Fruit fly (Drosophila melanogaster): Measurements from ENCODE around the gene CG6569.
A peak's percentile ranks its signal among the peaks of the same experiment; 100 is the strongest.

The CG6569 gene

DNA sequence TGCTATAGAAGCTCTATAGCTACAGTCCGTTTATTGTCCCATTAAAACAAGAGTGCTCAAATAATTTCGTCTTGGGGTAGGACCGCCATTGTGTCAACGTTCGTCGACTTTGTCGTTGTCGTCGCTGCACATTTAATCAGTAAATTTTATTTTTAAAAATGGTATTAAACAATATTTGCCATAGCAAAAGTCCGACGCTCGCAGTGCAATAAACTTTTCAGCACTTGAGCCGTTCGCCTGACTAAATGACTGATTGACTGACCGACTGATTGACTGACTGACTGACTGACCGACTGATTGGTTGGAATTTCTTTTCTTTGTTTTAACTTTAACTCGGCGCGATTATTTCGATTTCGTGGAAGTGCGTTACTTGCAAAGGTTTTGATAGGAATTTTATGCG is 22.2 kb upstream of the CG6569 start:
- TF ChIP-seq Dfd (GFP tag; optimal IDR thresholded peaks at IDR 0.05) (no peak), jim (GFP tag; optimal IDR thresholded peaks at IDR 0.05) (no peak), Mio (GFP tag; optimal IDR thresholded peaks at IDR 0.05) (no peak), dsf (GFP tag; optimal IDR thresholded peaks at IDR 0.05; ENCODE audit: borderline replicate concordance) (no peak), Sp1 (GFP tag; optimal IDR thresholded peaks at IDR 0.05) (no peak), Jra (GFP tag; optimal IDR thresholded peaks at IDR 0.05) (no peak), Rel (GFP tag; optimal IDR thresholded peaks at IDR 0.05) (no peak), Rel (tag; optimal IDR thresholded peaks at IDR 0.05) (peak; percentile 30), HLH106 (tag; optimal IDR thresholded peaks at IDR 0.05) (no peak), fru (GFP tag; optimal IDR thresholded peaks at IDR 0.05) (peak; percentile 10), h (GFP tag; optimal IDR thresholded peaks at IDR 0.05) (peak; percentile 23), Hnf4 (GFP tag; optimal IDR thresholded peaks at IDR 0.05) (no peak), psq (GFP tag; optimal IDR thresholded peaks at IDR 0.05) (no peak), woc (GFP tag; optimal IDR thresholded peaks at IDR 0.05) (no peak), lola (GFP tag; optimal IDR thresholded peaks at IDR 0.05) (no peak), dmrt93B (GFP tag; optimal IDR thresholded peaks at IDR 0.05) (no peak), Myc (optimal IDR thresholded peaks at IDR 0.05) (no peak)

DNA sequence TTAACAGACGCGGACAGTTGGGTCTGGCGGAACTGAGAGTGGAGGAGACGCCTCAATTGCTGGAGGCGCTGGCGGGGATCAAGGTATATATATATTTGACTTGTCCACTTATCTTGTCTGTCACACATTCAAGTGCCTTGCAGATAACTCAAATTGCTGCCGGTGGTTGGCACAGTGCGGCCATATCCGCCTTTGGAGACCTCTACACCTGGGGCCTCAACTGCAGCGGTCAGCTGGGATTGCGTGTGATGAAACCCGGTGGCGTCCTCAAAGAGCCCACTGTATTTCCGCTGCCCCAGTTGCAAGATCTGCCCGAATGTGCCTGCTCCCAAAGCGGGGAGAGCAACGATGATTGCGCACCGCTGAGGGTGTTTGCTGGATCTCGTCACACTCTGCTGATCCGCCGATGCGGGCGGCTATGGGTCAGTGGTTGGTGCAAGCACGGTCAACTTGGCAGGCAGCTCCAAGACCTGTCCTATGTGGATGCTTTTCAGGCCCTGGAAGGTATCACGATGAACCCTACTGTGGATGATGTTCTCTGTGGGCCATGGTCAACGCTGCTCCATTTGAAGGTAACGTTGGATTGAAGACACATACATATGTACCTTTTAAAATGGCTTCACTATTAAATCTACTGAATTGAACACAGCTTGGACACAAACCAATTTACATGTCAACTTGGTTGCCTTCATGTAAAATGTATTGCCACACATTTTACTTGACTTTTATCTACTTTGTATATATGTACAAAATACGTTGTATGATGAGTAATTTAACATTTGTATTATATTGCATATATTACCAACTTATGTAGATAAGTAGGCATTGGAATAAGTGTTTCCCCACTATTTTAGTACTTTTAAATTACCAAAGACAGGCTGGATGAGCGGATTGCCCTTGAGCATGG is 21.2 kb upstream of the CG6569 start, which contains the start of gene CG43844:
CG43844 (plus strand) TSS at position 844 of the 907 bp plus-strand sequence.
- TF ChIP-seq ey (GFP tag; optimal IDR thresholded peaks at IDR 0.05) = peak; percentile 6
- TF ChIP-seq Hr78 (GFP tag; optimal IDR thresholded peaks at IDR 0.05) = no peak
- TF ChIP-seq h (GFP tag; optimal IDR thresholded peaks at IDR 0.05) = peak; percentile 0
- peak; percentile 30 for TF ChIP-seq Myc (optimal IDR thresholded peaks at IDR 0.05)
- no peak for TF ChIP-seq woc (GFP tag; optimal IDR thresholded peaks at IDR 0.05)
- no peak for TF ChIP-seq Dfd (GFP tag; optimal IDR thresholded peaks at IDR 0.05)
- TF ChIP-seq Jra (GFP tag; optimal IDR thresholded peaks at IDR 0.05) = no peak
- TF ChIP-seq CG9705 (GFP tag; optimal IDR thresholded peaks at IDR 0.05) = no peak
- no peak for TF ChIP-seq Sp1 (GFP tag; optimal IDR thresholded peaks at IDR 0.05)
- TF ChIP-seq CG32264 (GFP tag; optimal IDR thresholded peaks at IDR 0.05) = no peak
- no peak for TF ChIP-seq dsf (GFP tag; optimal IDR thresholded peaks at IDR 0.05; ENCODE audit: borderline replicate concordance)
- TF ChIP-seq N (GFP tag; optimal IDR thresholded peaks at IDR 0.05) = no peak
- peak; percentile 45 for TF ChIP-seq fru (GFP tag; optimal IDR thresholded peaks at IDR 0.05)
- no peak for TF ChIP-seq Dif (GFP tag; optimal IDR thresholded peaks at IDR 0.05; ENCODE audit: partially characterized antibody)
- no peak for TF ChIP-seq psq (GFP tag; optimal IDR thresholded peaks at IDR 0.05)
- no peak for TF ChIP-seq dmrt93B (GFP tag; optimal IDR thresholded peaks at IDR 0.05)
- TF ChIP-seq foxo (GFP tag; optimal IDR thresholded peaks at IDR 0.05) = peak in 1 of 2 experiments; percentile 35
- no peak for TF ChIP-seq Hr83 (GFP tag; optimal IDR thresholded peaks at IDR 0.05; ENCODE audit: poor library complexity, severe bottlenecking)

DNA sequence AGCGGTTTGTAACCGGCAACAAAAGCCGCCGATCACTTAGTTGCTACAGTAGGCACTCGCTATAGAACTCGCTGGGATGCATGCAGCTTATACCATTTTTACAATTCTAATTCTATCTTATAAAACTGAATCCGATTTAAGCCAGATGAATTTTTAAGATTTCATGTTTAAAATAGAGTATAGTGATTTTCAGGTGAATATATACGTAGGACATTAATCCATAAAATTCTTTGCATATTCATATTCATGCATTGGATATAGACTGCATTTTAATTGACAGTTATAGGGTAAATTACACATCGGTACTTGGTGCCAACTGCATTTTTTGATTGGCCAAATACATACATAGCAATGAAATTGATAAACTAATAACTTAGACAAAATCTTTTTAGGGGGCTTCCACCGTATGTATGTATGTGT is 19.9 kb upstream of the CG6569 start:
- TF ChIP-seq rgr (GFP tag; optimal IDR thresholded peaks at IDR 0.05) (peak; percentile 16), sv (GFP tag; optimal IDR thresholded peaks at IDR 0.05) (no peak), tai (GFP tag; optimal IDR thresholded peaks at IDR 0.05) (no peak), dl (GFP tag; optimal IDR thresholded peaks at IDR 0.05; ENCODE audit: insufficient read depth in 1 of 2, partially characterized antibody in 2 of 2) (no peak), brk (GFP tag; optimal IDR thresholded peaks at IDR 0.05) (no peak), CG32264 (GFP tag; optimal IDR thresholded peaks at IDR 0.05) (no peak), Hr78 (GFP tag; optimal IDR thresholded peaks at IDR 0.05) (no peak), GATAd (GFP tag; optimal IDR thresholded peaks at IDR 0.05) (no peak), Hr83 (GFP tag; optimal IDR thresholded peaks at IDR 0.05; ENCODE audit: poor library complexity, severe bottlenecking) (no peak), OdsH (GFP tag; optimal IDR thresholded peaks at IDR 0.05) (no peak), h (GFP tag; optimal IDR thresholded peaks at IDR 0.05) (no peak), N (GFP tag; optimal IDR thresholded peaks at IDR 0.05) (no peak), lola (GFP tag; optimal IDR thresholded peaks at IDR 0.05) (no peak), HLH106 (tag; optimal IDR thresholded peaks at IDR 0.05) (peak; percentile 37), br (GFP tag; optimal IDR thresholded peaks at IDR 0.05) (no peak), Jra (GFP tag; optimal IDR thresholded peaks at IDR 0.05) (no peak), Abd-B (GFP tag; optimal IDR thresholded peaks at IDR 0.05) (no peak), Myc (optimal IDR thresholded peaks at IDR 0.05) (no peak), fru (GFP tag; optimal IDR thresholded peaks at IDR 0.05) (peak; percentile 56), ey (GFP tag; optimal IDR thresholded peaks at IDR 0.05) (peak; percentile 33), woc (GFP tag; optimal IDR thresholded peaks at IDR 0.05) (peak; percentile 40), Dif (GFP tag; optimal IDR thresholded peaks at IDR 0.05; ENCODE audit: partially characterized antibody) (no peak), Mio (GFP tag; optimal IDR thresholded peaks at IDR 0.05) (no peak), Rel (GFP tag; optimal IDR thresholded peaks at IDR 0.05) (no peak), Rel (tag; optimal IDR thresholded peaks at IDR 0.05) (no peak), sage (GFP tag; optimal IDR thresholded peaks at IDR 0.05) (no peak), Dfd (GFP tag; optimal IDR thresholded peaks at IDR 0.05) (no peak), foxo (GFP tag; optimal IDR thresholded peaks at IDR 0.05) (peak in 1 of 2 experiments; percentile 53), psq (GFP tag; optimal IDR thresholded peaks at IDR 0.05) (no peak), Sp1 (GFP tag; optimal IDR thresholded peaks at IDR 0.05) (no peak), pan (optimal IDR thresholded peaks at IDR 0.05) (no peak), Hnf4 (GFP tag; optimal IDR thresholded peaks at IDR 0.05) (peak; percentile 19), dsf (GFP tag; optimal IDR thresholded peaks at IDR 0.05; ENCODE audit: borderline replicate concordance) (no peak)

Data from whole organism, wandering third instar larva.